Worm (Caenorhabditis elegans) whole organism, L4 larva: ENCODE measurements around the gene spd-3.

Source experiments
- F26F4.8 ChIP-seq: fragments of 200-800 bp; sonication (Bioruptor generic); conservative IDR thresholded peaks from 2 replicates; pipeline ENCODE4 v1.3.6; 2022; ENCODE audit warnings: missing genetic modification characterization, missing compliant biosample characterization
- F44E2.7 ChIP-seq: fragments of 200-800 bp; sonication (Bioruptor generic); IDR thresholded peaks from 2 replicates; pipeline ENCODE4 v2.1.2; 2022; ENCODE audit warnings: missing genetic modification characterization, missing compliant biosample characterization
- F49E8.2 ChIP-seq: sonication (generic microtip); optimal IDR thresholded peaks from 2 replicates; lab custom pipeline; 2016; ENCODE audit warnings: missing compliant biosample characterization, mild to moderate bottlenecking, missing genetic modification characterization, borderline replicate concordance
- T20F7.1 ChIP-seq: fragments of 200-800 bp; sonication (Bioruptor generic); optimal IDR thresholded peaks from 2 replicates; lab custom pipeline; 2018; ENCODE audit warnings: mild to moderate bottlenecking, missing genetic modification characterization, missing compliant biosample characterization
- T26A8.4 ChIP-seq: fragments of 200-800 bp; sonication (Bioruptor generic); IDR thresholded peaks from 2 replicates; pipeline ENCODE4 v1.3.6; 2022; ENCODE audit warnings: missing genetic modification characterization, missing compliant biosample characterization
- ZK337.2 ChIP-seq: fragments of 200-800 bp; sonication (Bioruptor generic); IDR thresholded peaks from 2 replicates; pipeline ENCODE4 v1.3.6; 2022; ENCODE audit warnings: missing genetic modification reagents, missing genetic modification characterization, missing compliant biosample characterization
- aha-1 ChIP-seq: fragments of 150-350 bp; peaks from one replicate; lab custom pipeline; 2014; ENCODE audit warnings: missing biosample characterization, missing genetic modification characterization
- ama-1 ChIP-seq: fragments of 150-350 bp; optimal IDR thresholded peaks from 2 replicates; lab custom pipeline; 2014; ENCODE audit warnings: inconsistent platforms, mixed read lengths
- attf-4 ChIP-seq: sonication (generic microtip); optimal IDR thresholded peaks from 3 replicates; lab custom pipeline; 2017; ENCODE audit warnings: missing biosample characterization, missing genetic modification characterization
- ceh-62 ChIP-seq: sonication (generic microtip); optimal IDR thresholded peaks from 2 replicates; lab custom pipeline; 2017; ENCODE audit warnings: missing biosample characterization, missing genetic modification characterization
- daf-12 ChIP-seq: fragments of 150-350 bp; optimal IDR thresholded peaks from 2 replicates; lab custom pipeline; 2014; ENCODE audit warnings: missing biosample characterization, missing genetic modification reagents, missing genetic modification characterization
- dmd-6 ChIP-seq: fragments of 200-800 bp; sonication (Bioruptor generic); IDR thresholded peaks from 2 replicates; pipeline ENCODE4 v1.3.6; 2022; ENCODE audit warnings: missing genetic modification reagents, missing genetic modification characterization, missing compliant biosample characterization
- dmd-9 ChIP-seq: fragments of 200-800 bp; sonication (Bioruptor generic); IDR thresholded peaks from 2 replicates; pipeline ENCODE4 v1.3.6; 2022; ENCODE audit warnings: missing genetic modification reagents, missing genetic modification characterization, missing compliant biosample characterization
- egl-43 ChIP-seq: fragments of 200-800 bp; sonication (Bioruptor generic); IDR thresholded peaks from 2 replicates; pipeline ENCODE4 v1.3.6; 2022; ENCODE audit warnings: missing genetic modification reagents, missing genetic modification characterization, missing compliant biosample characterization
- fos-1 ChIP-seq: fragments of 150-350 bp; optimal IDR thresholded peaks from 2 replicates; lab custom pipeline; 2014; ENCODE audit warnings: missing biosample characterization, missing genetic modification characterization
- gei-8 ChIP-seq: fragments of 200-800 bp; sonication (Bioruptor generic); optimal IDR thresholded peaks from 2 replicates; lab custom pipeline; 2018; ENCODE audit warnings: mild to moderate bottlenecking, missing genetic modification characterization, missing compliant biosample characterization
- hmg-1.1 ChIP-seq: fragments of 200-800 bp; sonication (Bioruptor generic); IDR thresholded peaks from 2 replicates; pipeline ENCODE4 v1.3.6; 2022; ENCODE audit warnings: missing genetic modification reagents, missing genetic modification characterization, missing compliant biosample characterization
- lin-13 ChIP-seq: fragments of 150-350 bp; optimal IDR thresholded peaks from 2 replicates; lab custom pipeline; 2014; ENCODE audit warnings: missing biosample characterization, missing genetic modification reagents, missing genetic modification characterization
- lin-38 ChIP-seq: fragments of 200-800 bp; sonication (Bioruptor generic); IDR thresholded peaks from 2 replicates; pipeline ENCODE4 v1.3.6; 2022; ENCODE audit warnings: missing genetic modification reagents, missing genetic modification characterization, missing compliant biosample characterization
- lir-3 ChIP-seq: sonication (generic microtip); optimal IDR thresholded peaks from 2 replicates; lab custom pipeline; 2016; ENCODE audit warnings: mild to moderate bottlenecking, missing genetic modification characterization, missing compliant biosample characterization
- madf-5 ChIP-seq, 2 experiments: fragments of 200-800 bp; sonication (Bioruptor generic); IDR thresholded peaks; 2 replicates each; pipeline ENCODE4 v1.3.6; 2022; ENCODE audit warnings: missing compliant biosample characterization in 2 of 2, missing genetic modification characterization in 2 of 2
- madf-9 ChIP-seq: fragments of 200-800 bp; sonication (Bioruptor generic); conservative IDR thresholded peaks from 2 replicates; pipeline ENCODE4 v1.3.6; 2022; ENCODE audit warnings: missing genetic modification reagents, missing genetic modification characterization, missing compliant biosample characterization
- mdl-1 ChIP-seq, 2 experiments: fragments of 150-350 bp in 1 of 2; sonication (generic microtip) in 1 of 2; optimal IDR thresholded peaks; 2 replicates each; lab custom pipeline; 2014 to 2017; ENCODE audit warnings: missing biosample characterization in 2 of 2, missing genetic modification characterization in 2 of 2
- mxl-2 ChIP-seq: fragments of 200-800 bp; sonication (Bioruptor generic); conservative IDR thresholded peaks from 2 replicates; pipeline ENCODE4 v1.3.6; 2022; ENCODE audit warnings: missing genetic modification reagents, missing genetic modification characterization, missing compliant biosample characterization
- mxl-3 ChIP-seq: fragments of 200-800 bp; sonication (Bioruptor generic); optimal IDR thresholded peaks from 2 replicates; lab custom pipeline; 2018; ENCODE audit warnings: mild to moderate bottlenecking, missing genetic modification characterization, missing compliant biosample characterization
- nhr-76 ChIP-seq: fragments of 150-350 bp; optimal IDR thresholded peaks from 2 replicates; lab custom pipeline; 2014; ENCODE audit warnings: missing biosample characterization, missing genetic modification characterization
- pqm-1 ChIP-seq: sonication (generic microtip); optimal IDR thresholded peaks from 2 replicates; lab custom pipeline; 2017; ENCODE audit warnings: missing biosample characterization, missing genetic modification characterization
- snpc-1.2 ChIP-seq: fragments of 200-800 bp; sonication (Bioruptor generic); IDR thresholded peaks from 2 replicates; pipeline ENCODE4 v1.3.6; 2022; ENCODE audit warnings: missing genetic modification reagents, missing genetic modification characterization, missing compliant biosample characterization
- spr-1 ChIP-seq: sonication (generic microtip); optimal IDR thresholded peaks from 2 replicates; lab custom pipeline; 2016; ENCODE audit warnings: mild to moderate bottlenecking, missing genetic modification characterization, missing compliant biosample characterization
- tra-1 ChIP-seq: fragments of 200-800 bp; sonication (Bioruptor generic); IDR thresholded peaks from 2 replicates; pipeline ENCODE4 v1.3.6; 2022; ENCODE audit warnings: missing genetic modification reagents, missing genetic modification characterization, missing compliant biosample characterization
- unc-130 ChIP-seq: sonication (generic microtip); optimal IDR thresholded peaks from 2 replicates; lab custom pipeline; 2016; ENCODE audit warnings: missing genetic modification reagents, missing genetic modification characterization, missing compliant biosample characterization
- unc-62 ChIP-seq, 3 experiments: fragments of 150-350 bp in 1 of 3; sonication (generic microtip); optimal IDR thresholded peaks in 2 of 3; peaks in 1 of 3; 1 replicate in 1 of 3; 2 replicates in 2 of 3; lab custom pipeline; 2014 to 2017; ENCODE audit warnings: missing biosample characterization in 3 of 3, missing genetic modification characterization in 3 of 3, missing genetic modification reagents in 3 of 3, missing genotype in 1 of 3
- zfp-2 ChIP-seq: sonication (generic microtip); optimal IDR thresholded peaks from 2 replicates; lab custom pipeline; 2016; ENCODE audit warnings: mild to moderate bottlenecking, missing genetic modification characterization, missing compliant biosample characterization
- zfp-3 ChIP-seq: fragments of 200-800 bp; sonication (Bioruptor generic); conservative IDR thresholded peaks from 2 replicates; pipeline ENCODE4 v1.3.6; 2022; ENCODE audit warnings: missing genetic modification reagents, missing genetic modification characterization, missing compliant biosample characterization
- zip-2 ChIP-seq: fragments of 150-350 bp; optimal IDR thresholded peaks from 2 replicates; lab custom pipeline; 2014; ENCODE audit warnings: missing biosample characterization, missing genetic modification characterization
- ztf-7 ChIP-seq: fragments of 150-350 bp; optimal IDR thresholded peaks from 2 replicates; lab custom pipeline; 2014; ENCODE audit warnings: missing biosample characterization, missing genetic modification characterization

spd-3 gene

DNA sequence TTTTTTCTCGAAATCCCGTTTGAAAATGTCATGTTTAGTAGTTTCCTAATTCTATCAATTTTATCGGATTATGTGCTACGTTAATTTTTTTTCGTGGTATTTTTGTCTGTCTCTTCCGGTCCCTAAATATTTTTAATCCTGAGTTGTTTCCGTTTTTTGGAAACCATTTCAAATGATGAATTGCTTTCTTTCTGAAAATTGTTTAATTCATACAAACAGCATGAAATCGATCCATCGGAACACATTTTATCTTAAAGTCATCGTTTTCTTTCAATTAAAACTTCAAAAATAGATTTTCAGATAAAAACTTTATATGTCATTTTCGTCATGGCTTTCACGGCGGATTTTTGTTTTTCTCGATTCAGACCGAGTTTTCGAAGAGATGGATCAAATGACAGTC lies at the start of gene spd-3:
spd-3 (plus strand) TSS at position 301 of the 400 bp plus-strand sequence.
- TF ChIP-seq lin-13 (GFP tag; lab: Kevin White, UChicago) (no peak), pqm-1 (tag; lab: Kevin White, UChicago) (no peak), lin-38 (GFP tag; lab: Robert Waterston, UW) (0 out of 2 replicates have a peak, but pooled peaks have one; percentile 12), attf-4 (tag; lab: Kevin White, UChicago) (no peak), mxl-3 (GFP tag; lab: Kevin White, UChicago) (no peak), aha-1 (tag; lab: Kevin White, UChicago) (peak; percentile 12), mdl-1 (tag; optimal IDR thresholded peaks at IDR 0.05; lab: Kevin White, UChicago) (no peak)

- TF ChIP-seq egl-43 (GFP tag; lab: Robert Waterston, UW) (no peak), ama-1 (lab: Kevin White, UChicago) (no peak)
- TF ChIP-seq, all 104 proteins: peak for 0
Observed at ce11 chrIV:6740190-6740589, 22.3 kb upstream of the spd-3 start, which contains the start of gene Y73B6A.3. Gene Y73B6A.3 (minus strand): TSS chrIV:6740290.

ce11 chrIV:6742159-6742558 lies 20.4 kb upstream of the spd-3 start, which contains the start of gene smg-7:
Gene smg-7 (minus strand): TSS chrIV:6742443.
- TF ChIP-seq unc-62 (GFP tag; optimal IDR thresholded peaks at IDR 0.05 in 1 of 2; lab: Kevin White, UChicago), result peak in 1 of 2 experiments; percentile 85
- no peak for TF ChIP-seq unc-62 (tag; optimal IDR thresholded peaks at IDR 0.05; lab: Kevin White, UChicago)
- TF ChIP-seq nhr-76 (tag; lab: Kevin White, UChicago), result no peak
- no peak for TF ChIP-seq ZK337.2 (GFP tag; lab: Robert Waterston, UW)
- TF ChIP-seq mxl-2 (GFP tag; lab: Robert Waterston, UW), result no peak
- no peak for TF ChIP-seq gei-8 (GFP tag; lab: Kevin White, UChicago)
- no peak for TF ChIP-seq mxl-3 (GFP tag; lab: Kevin White, UChicago)
- TF ChIP-seq lir-3 (tag; lab: Kevin White, UChicago), result no peak
- TF ChIP-seq unc-130 (GFP tag; lab: Kevin White, UChicago), result no peak
- TF ChIP-seq ama-1 (lab: Kevin White, UChicago), result peak; percentile 60
- no peak for TF ChIP-seq T26A8.4
- no peak for TF ChIP-seq lin-38 (GFP tag; lab: Robert Waterston, UW)
- no peak for TF ChIP-seq F49E8.2 (tag; lab: Kevin White, UChicago)
- TF ChIP-seq zfp-2 (tag; lab: Kevin White, UChicago), result no peak
- TF ChIP-seq T20F7.1, result no peak
- TF ChIP-seq zip-2, result no peak
- TF ChIP-seq aha-1 (tag; lab: Kevin White, UChicago), result peak; percentile 88
- TF ChIP-seq madf-9 (GFP tag; lab: Robert Waterston, UW), result no peak
- TF ChIP-seq dmd-9 (GFP tag; lab: Robert Waterston, UW), result no peak
- no peak for TF ChIP-seq zfp-3 (GFP tag; lab: Robert Waterston, UW)
- no peak for TF ChIP-seq hmg-1.1 (GFP tag; lab: Robert Waterston, UW)
- no peak for TF ChIP-seq fos-1 (tag; lab: Kevin White, UChicago)
- no peak for TF ChIP-seq ztf-7 (tag; lab: Kevin White, UChicago)
- 0 out of 2 replicates have a peak, but pooled peaks have one; percentile 12 for TF ChIP-seq tra-1 (GFP tag; lab: Robert Waterston, UW)
- no peak for TF ChIP-seq madf-5 (GFP tag; IDR thresholded peaks at IDR 0.05; lab: Robert Waterston, UW)
- TF ChIP-seq daf-12 (tag; lab: Kevin White, UChicago), result no peak
- no peak for TF ChIP-seq dmd-6 (GFP tag; lab: Robert Waterston, UW)
- no peak for TF ChIP-seq F44E2.7
- TF ChIP-seq ceh-62 (tag; lab: Kevin White, UChicago), result no peak
- TF ChIP-seq, all 104 proteins: peak for 4

DNA sequence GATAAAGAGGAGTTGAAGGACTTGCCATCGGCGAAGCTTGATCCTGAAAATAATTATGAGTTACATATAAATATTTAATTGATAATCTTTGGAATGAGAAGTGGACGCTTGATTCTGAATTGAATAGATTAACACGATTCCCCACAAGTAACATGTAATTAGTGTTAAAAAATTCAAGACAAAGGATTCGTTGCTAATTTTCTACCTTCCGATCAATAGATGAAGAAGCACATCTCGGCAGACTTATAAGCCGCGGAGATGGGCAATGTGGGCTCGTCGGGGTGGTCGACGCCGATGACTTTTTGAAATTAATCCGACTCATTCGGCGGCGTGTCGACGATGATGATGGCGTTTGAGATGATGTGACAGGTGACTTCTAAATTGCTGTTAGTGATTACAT lies 15.4 kb upstream of the spd-3 start:
- TF ChIP-seq unc-62 (GFP tag; optimal IDR thresholded peaks at IDR 0.05 in 1 of 2; lab: Kevin White, UChicago), result peak in 1 of 2 experiments; percentile 71
- no peak for TF ChIP-seq unc-62 (tag; optimal IDR thresholded peaks at IDR 0.05; lab: Kevin White, UChicago)
- TF ChIP-seq F26F4.8, result no peak
- 0 out of 2 replicates have a peak, but pooled peaks have one; percentile 6 for TF ChIP-seq snpc-1.2 (GFP tag; lab: Robert Waterston, UW)
- no peak for TF ChIP-seq spr-1 (tag; lab: Kevin White, UChicago)
